Worm (Caenorhabditis elegans): ENCODE data around the gene F13E9.19.

- TF ChIP-seq R02D3.7 (tag; optimal IDR thresholded peaks at IDR 0.05) (no peak), nhr-10 (tag; optimal IDR thresholded peaks at IDR 0.05) (no peak), lin-13 (GFP tag; optimal IDR thresholded peaks at IDR 0.05) (no peak), nhr-25 (tag; optimal IDR thresholded peaks at IDR 0.05) (no peak), nhr-77 (tag; optimal IDR thresholded peaks at IDR 0.05) (no peak), nhr-237 (tag; optimal IDR thresholded peaks at IDR 0.05) (no peak), aly-2 (tag; optimal IDR thresholded peaks at IDR 0.05) (no peak)
These were observed 18.9 kb upstream of the F13E9.19 start, which contains the start of gene fipr-15 for ce11 chrIV:10880264-10880663.
